Worm (Caenorhabditis elegans): Measurements from ENCODE around the gene Y54E2A.7.
A peak's percentile ranks its signal among the peaks of the same experiment; 100 is the strongest.

Gene Y54E2A.7

ce11 chrII:14814894-14815568, 42.2 kb upstream of the Y54E2A.7 start, which contains the start of gene W01D2.1:
W01D2.1 (plus strand) TSS chrII:14815518.
- TF ChIP-seq Y53G8AR.9 (GFP tag; conservative IDR thresholded peaks at IDR 0.05) (no peak), Y56A3A.18 (GFP tag; IDR thresholded peaks at IDR 0.05) (no peak), mcd-1 (GFP tag; IDR thresholded peaks at IDR 0.05) (0 out of 2 replicates have a peak, but pooled peaks have one; percentile 36), atf-7 (tag; optimal IDR thresholded peaks at IDR 0.05) (no peak), lin-35 (GFP tag; optimal IDR thresholded peaks at IDR 0.05) (peak in 1 of 3 experiments; percentile 64), ztf-26 (tag; optimal IDR thresholded peaks at IDR 0.05) (no peak), mel-28 (tag; optimal IDR thresholded peaks at IDR 0.05; ENCODE audit: borderline replicate concordance) (no peak), dox-1 (GFP tag; IDR thresholded peaks at IDR 0.05) (peak; percentile 6; the same call in 1 of the 2 replicates), somi-1 (GFP tag; optimal IDR thresholded peaks at IDR 0.05) (no peak), egrh-3 (GFP tag; IDR thresholded peaks at IDR 0.05) (no peak), efl-1 (GFP tag; optimal IDR thresholded peaks at IDR 0.05) (peak; percentile 67), nhr-120 (GFP tag; IDR thresholded peaks at IDR 0.05) (no peak), attf-3 (GFP tag; conservative IDR thresholded peaks at IDR 0.05) (no peak), cebp-1 (GFP tag; IDR thresholded peaks at IDR 0.05) (no peak), cebp-1 (tag; optimal IDR thresholded peaks at IDR 0.05) (peak; percentile 27), F52B5.7 (tag; optimal IDR thresholded peaks at IDR 0.05) (no peak), F10E7.11 (tag; optimal IDR thresholded peaks at IDR 0.05) (no peak), xnd-1 (tag; optimal IDR thresholded peaks at IDR 0.05) (peak; percentile 6), nfya-1 (tag; optimal IDR thresholded peaks at IDR 0.05; ENCODE audit: borderline replicate concordance, insufficient read depth) (no peak), pbrm-1 (GFP tag; IDR thresholded peaks at IDR 0.05) (no peak), hsf-1 (GFP tag; IDR thresholded peaks at IDR 0.05) (peak; percentile 39; the same call in 1 of the 2 replicates), B0035.1 (tag; optimal IDR thresholded peaks at IDR 0.05) (no peak), aptf-2 (GFP tag; conservative IDR thresholded peaks at IDR 0.05) (no peak), ztf-28 (GFP tag; IDR thresholded peaks at IDR 0.05) (no peak), F33H1.4 (GFP tag; IDR thresholded peaks at IDR 0.05) (peak; percentile 90), hlh-26 (GFP tag; conservative IDR thresholded peaks at IDR 0.05) (no peak), dpff-1 (tag; optimal IDR thresholded peaks at IDR 0.05) (no peak), hlh-12 (tag; optimal IDR thresholded peaks at IDR 0.05) (no peak), let-526 (GFP tag; IDR thresholded peaks at IDR 0.05) (no peak), lin-54 (GFP tag; optimal IDR thresholded peaks at IDR 0.05) (peak; percentile 87), ama-1 (optimal IDR thresholded peaks at IDR 0.05) (no peak), ama-1 (GFP tag; optimal IDR thresholded peaks at IDR 0.05) (peak in 1 of 2 experiments; percentile 10), sptf-2 (GFP tag; optimal IDR thresholded peaks at IDR 0.05) (no peak), snpc-1.1 (tag; optimal IDR thresholded peaks at IDR 0.05; ENCODE audit: insufficient read depth) (no peak), rcor-1 (GFP tag; IDR thresholded peaks at IDR 0.05) (no peak), lsl-1 (GFP tag; optimal IDR thresholded peaks at IDR 0.05) (peak; percentile 60), madf-6 (GFP tag; IDR thresholded peaks at IDR 0.05) (peak; percentile 68), Y79H2A.3 (GFP tag; conservative IDR thresholded peaks at IDR 0.05) (no peak), ZK185.1 (tag; optimal IDR thresholded peaks at IDR 0.05; ENCODE audit: poor library complexity, severe bottlenecking) (peak; percentile 30), dpl-1 (GFP tag; optimal IDR thresholded peaks at IDR 0.05) (peak; percentile 65), snpc-4 (GFP tag; optimal IDR thresholded peaks at IDR 0.05) (no peak), snpc-4 (tag; optimal IDR thresholded peaks at IDR 0.05) (peak in 3 of 4 experiments; percentile 28 to 60 (median 50)), lir-1 (GFP tag; conservative IDR thresholded peaks at IDR 0.05) (no peak), K12H6.12 (tag; optimal IDR thresholded peaks at IDR 0.05) (no peak), him-1 (tag; optimal IDR thresholded peaks at IDR 0.05) (no peak), akir-1 (GFP tag; optimal IDR thresholded peaks at IDR 0.05) (no peak), ceh-91 (GFP tag; IDR thresholded peaks at IDR 0.05) (no peak), F23B12.7 (tag; optimal IDR thresholded peaks at IDR 0.05; ENCODE audit: insufficient read depth) (peak; percentile 49)

Data from whole organism, young adult.